Fruit fly (Drosophila melanogaster) whole organism, embryonic: ENCODE results near the gene Kua.
A peak's percentile ranks its signal among the peaks of the same experiment; 100 is the strongest.

Source experiments
- Aef1 ChIP-seq: fragments of 200-800 bp; sonication (Bioruptor generic); IDR thresholded peaks from 3 replicates; pipeline ENCODE4 v1.3.6; 2022; ENCODE audit warnings: missing biosample characterization, missing genetic modification characterization
- Atf6 ChIP-seq: fragments of 200-800 bp; sonication (Bioruptor generic); IDR thresholded peaks from 2 replicates; pipeline ENCODE4 v1.3.6; 2022; ENCODE audit warnings: missing biosample characterization, missing genetic modification characterization
- B-H1 ChIP-seq: fragments of 200-800 bp; sonication (Bioruptor generic); IDR thresholded peaks from 3 replicates; pipeline ENCODE4 v1.3.6; 2022; ENCODE audit warnings: missing biosample characterization, missing genetic modification characterization
- CG10147 ChIP-seq: fragments of 200-800 bp; sonication (Bioruptor generic); optimal IDR thresholded peaks from 2 replicates; lab custom pipeline; 2019; ENCODE audit warnings: missing biosample characterization, mild to moderate bottlenecking, missing genetic modification characterization, moderate library complexity
- CG10209 ChIP-seq: fragments of 200-800 bp; sonication (Bioruptor generic); optimal IDR thresholded peaks from 3 replicates; lab custom pipeline; 2017; ENCODE audit warnings: missing biosample characterization, mild to moderate bottlenecking, missing genetic modification characterization, missing genetic modification reagents
- CG10366 ChIP-seq: fragments of 200-800 bp; sonication (Bioruptor generic); IDR thresholded peaks from 2 replicates; pipeline ENCODE4 v1.3.6; 2022; ENCODE audit warnings: missing biosample characterization, missing genetic modification characterization
- CG11504 ChIP-seq: fragments of 200-800 bp; sonication (Bioruptor generic); optimal IDR thresholded peaks from 3 replicates; lab custom pipeline; 2019; ENCODE audit warnings: missing biosample characterization, mild to moderate bottlenecking, missing genetic modification characterization, moderate library complexity
- CG13424 ChIP-seq: fragments of 200-800 bp; sonication (Bioruptor generic); optimal IDR thresholded peaks from 2 replicates; lab custom pipeline; 2019; ENCODE audit warnings: missing biosample characterization, mild to moderate bottlenecking, missing genetic modification characterization, moderate library complexity
- CG14965 ChIP-seq: fragments of 200-800 bp; sonication (Bioruptor generic); optimal IDR thresholded peaks from 2 replicates; lab custom pipeline; 2016; ENCODE audit warnings: missing biosample characterization, missing genetic modification characterization, borderline replicate concordance
- CG15269 ChIP-seq: fragments of 200-800 bp; sonication (Bioruptor generic); optimal IDR thresholded peaks from 2 replicates; lab custom pipeline; 2018; ENCODE audit warnings: missing biosample characterization, mild to moderate bottlenecking, missing genetic modification characterization, moderate library complexity
- CG17612 ChIP-seq: fragments of 200-800 bp; sonication (Bioruptor generic); IDR thresholded peaks from 2 replicates; pipeline ENCODE4 v1.3.6; 2022; ENCODE audit warnings: missing biosample characterization, missing genetic modification characterization
- CG17912 ChIP-seq: fragments of 200-800 bp; sonication (Bioruptor generic); optimal IDR thresholded peaks from 2 replicates; lab custom pipeline; 2018; ENCODE audit warnings: missing biosample characterization, mild to moderate bottlenecking, missing genetic modification characterization
- CG1792 ChIP-seq: fragments of 200-800 bp; sonication (Bioruptor generic); optimal IDR thresholded peaks from 2 replicates; lab custom pipeline; 2016; ENCODE audit warnings: missing biosample characterization, missing genetic modification characterization
- CG2116 ChIP-seq: fragments of 200-800 bp; sonication (Bioruptor generic); optimal IDR thresholded peaks from 3 replicates; lab custom pipeline; 2018; ENCODE audit warnings: missing biosample characterization, mild to moderate bottlenecking, missing genetic modification characterization
- CG5180 ChIP-seq: fragments of 200-800 bp; sonication (Bioruptor generic); optimal IDR thresholded peaks from 3 replicates; lab custom pipeline; 2017; ENCODE audit warnings: missing biosample characterization, missing genetic modification characterization, mild to moderate bottlenecking, moderate library complexity, missing genetic modification reagents
- CG6272 ChIP-seq: fragments of 200-800 bp; sonication (Bioruptor generic); IDR thresholded peaks from 2 replicates; pipeline ENCODE4 v1.3.6; 2022; ENCODE audit warnings: missing biosample characterization, missing genetic modification characterization
- CG7357 ChIP-seq: fragments of 200-800 bp; sonication (Bioruptor generic); IDR thresholded peaks from 3 replicates; pipeline ENCODE4 v1.3.6; 2022; ENCODE audit warnings: missing biosample characterization, missing genetic modification characterization
- CG7928 ChIP-seq: fragments of 200-800 bp; sonication (Bioruptor generic); optimal IDR thresholded peaks from 2 replicates; lab custom pipeline; 2017; ENCODE audit warnings: missing biosample characterization, mild to moderate bottlenecking, missing genetic modification characterization
- Dad ChIP-seq: fragments of 200-800 bp; sonication (Bioruptor generic); optimal IDR thresholded peaks from 3 replicates; lab custom pipeline; 2016; ENCODE audit warnings: missing biosample characterization, missing genetic modification characterization
- Dek ChIP-seq: fragments of 200-800 bp; sonication (Bioruptor generic); optimal IDR thresholded peaks from 3 replicates; lab custom pipeline; 2019; ENCODE audit warnings: missing biosample characterization, mild to moderate bottlenecking, missing genetic modification characterization, moderate library complexity
- Dip3 ChIP-seq: fragments of 200-800 bp; sonication (Bioruptor generic); optimal IDR thresholded peaks from 3 replicates; lab custom pipeline; 2016; ENCODE audit warnings: missing biosample characterization, missing genetic modification characterization
- Drgx ChIP-seq: fragments of 200-800 bp; sonication (Bioruptor generic); IDR thresholded peaks from 2 replicates; pipeline ENCODE4 v1.3.6; 2022; ENCODE audit warnings: missing biosample characterization, missing genetic modification characterization
- Ets97D ChIP-seq: fragments of 200-800 bp; sonication (Bioruptor generic); optimal IDR thresholded peaks from 3 replicates; lab custom pipeline; 2016; ENCODE audit warnings: missing biosample characterization, missing genetic modification characterization
- Hand ChIP-seq: fragments of 200-800 bp; sonication (Bioruptor generic); optimal IDR thresholded peaks from 2 replicates; lab custom pipeline; 2017; ENCODE audit warnings: mild to moderate bottlenecking, missing biosample characterization, missing genetic modification reagents, missing genetic modification characterization
- HmgZ ChIP-seq: fragments of 200-800 bp; sonication (Bioruptor generic); optimal IDR thresholded peaks from 2 replicates; lab custom pipeline; 2018; ENCODE audit warnings: missing biosample characterization, mild to moderate bottlenecking, missing genetic modification characterization
- Hmr ChIP-seq: fragments of 200-800 bp; sonication (Bioruptor generic); optimal IDR thresholded peaks from 3 replicates; lab custom pipeline; 2017; ENCODE audit warnings: mild to moderate bottlenecking, missing biosample characterization, missing genetic modification reagents, missing genetic modification characterization
- Hmx ChIP-seq: fragments of 200-800 bp; sonication (Bioruptor generic); optimal IDR thresholded peaks from 2 replicates; lab custom pipeline; 2016; ENCODE audit warnings: missing biosample characterization, missing genetic modification characterization
- Hsf ChIP-seq: fragments of 200-800 bp; sonication (Bioruptor generic); optimal IDR thresholded peaks from 3 replicates; lab custom pipeline; 2016; ENCODE audit warnings: missing biosample characterization, missing genetic modification characterization
- Max ChIP-seq: fragments of 200-800 bp; sonication (Bioruptor generic); optimal IDR thresholded peaks from 2 replicates; lab custom pipeline; 2016; ENCODE audit warnings: missing biosample characterization, mild to moderate bottlenecking, missing genetic modification characterization
- Opbp ChIP-seq: fragments of 200-800 bp; sonication (Bioruptor generic); IDR thresholded peaks from 3 replicates; pipeline ENCODE4 v1.3.6; 2022; ENCODE audit warnings: missing biosample characterization, missing genetic modification characterization; ENCODE audit not compliant: partially characterized antibody
- Poxn ChIP-seq: fragments of 200-800 bp; sonication (Bioruptor generic); IDR thresholded peaks from 2 replicates; pipeline ENCODE4 v1.3.6; 2022; ENCODE audit warnings: missing biosample characterization, missing genetic modification characterization
- Rx ChIP-seq: fragments of 200-800 bp; sonication (Bioruptor generic); IDR thresholded peaks from 2 replicates; pipeline ENCODE4 v1.3.6; 2022; ENCODE audit warnings: missing biosample characterization, missing genetic modification characterization
- Side ChIP-seq: fragments of 200-800 bp; sonication (Bioruptor generic); optimal IDR thresholded peaks from 2 replicates; lab custom pipeline; 2016; ENCODE audit warnings: missing biosample characterization, missing genetic modification characterization
- Sin3A ChIP-seq: fragments of >200 bp; optimal IDR thresholded peaks from 2 replicates; lab custom pipeline; 2018
- Six4 ChIP-seq: fragments of 200-800 bp; sonication (Bioruptor generic); optimal IDR thresholded peaks from 2 replicates; lab custom pipeline; 2016; ENCODE audit warnings: missing biosample characterization, missing genetic modification characterization
- Sox102F ChIP-seq: fragments of 200-800 bp; sonication (Bioruptor generic); optimal IDR thresholded peaks from 2 replicates; lab custom pipeline; 2018; ENCODE audit warnings: missing biosample characterization, mild to moderate bottlenecking, missing genetic modification characterization, moderate library complexity
- Tbp ChIP-seq: fragments of >200 bp; optimal IDR thresholded peaks from 2 replicates; lab custom pipeline; 2018; ENCODE audit warnings: missing biosample characterization, missing genetic modification characterization
- disco-r ChIP-seq: fragments of 200-800 bp; sonication (Bioruptor generic); optimal IDR thresholded peaks from 2 replicates; lab custom pipeline; 2016; ENCODE audit warnings: missing biosample characterization, missing genetic modification characterization
- gce ChIP-seq: fragments of 200-800 bp; sonication (Bioruptor generic); IDR thresholded peaks from 3 replicates; pipeline ENCODE4 v1.3.6; 2022; ENCODE audit warnings: missing biosample characterization, missing genetic modification characterization
- h ChIP-seq: fragments of >200 bp; optimal IDR thresholded peaks from 2 replicates; lab custom pipeline; 2017
- klu ChIP-seq: fragments of 200-800 bp; sonication (Bioruptor generic); IDR thresholded peaks from 2 replicates; pipeline ENCODE4 v1.3.6; 2022; ENCODE audit warnings: missing biosample characterization, missing genetic modification characterization
- maf-S ChIP-seq: fragments of 200-800 bp; sonication (Bioruptor generic); optimal IDR thresholded peaks from 2 replicates; lab custom pipeline; 2016; ENCODE audit warnings: missing biosample characterization, missing genetic modification characterization
- oc ChIP-seq: fragments of 200-800 bp; sonication (Bioruptor generic); optimal IDR thresholded peaks from 2 replicates; lab custom pipeline; 2018; ENCODE audit warnings: missing biosample characterization, mild to moderate bottlenecking, missing genetic modification characterization, moderate library complexity
- pho ChIP-seq: fragments of 200-800 bp; sonication (Bioruptor generic); optimal IDR thresholded peaks from 2 replicates; lab custom pipeline; 2016; ENCODE audit warnings: missing biosample characterization, missing genetic modification characterization
- pnt ChIP-seq: fragments of 200-800 bp; sonication (Bioruptor generic); optimal IDR thresholded peaks from 3 replicates; lab custom pipeline; 2016; ENCODE audit warnings: missing biosample characterization, missing genetic modification characterization
- pros ChIP-seq: fragments of 200-800 bp; sonication (Bioruptor generic); optimal IDR thresholded peaks from 3 replicates; lab custom pipeline; 2019; ENCODE audit warnings: missing biosample characterization, mild to moderate bottlenecking, missing genetic modification characterization, moderate library complexity
- psq ChIP-seq: fragments of 200-800 bp; sonication (Bioruptor generic); optimal IDR thresholded peaks from 2 replicates; lab custom pipeline; 2017; ENCODE audit warnings: missing biosample characterization, missing genetic modification characterization
- sqz ChIP-seq: fragments of 200-800 bp; sonication (Bioruptor generic); optimal IDR thresholded peaks from 3 replicates; lab custom pipeline; 2018; ENCODE audit warnings: missing biosample characterization, mild to moderate bottlenecking, missing genetic modification characterization
- tgo ChIP-seq: fragments of 200-800 bp; sonication (Bioruptor generic); IDR thresholded peaks from 3 replicates; pipeline ENCODE4 v1.3.6; 2022; ENCODE audit warnings: missing biosample characterization, missing genetic modification characterization
- tup ChIP-seq: fragments of 200-800 bp; sonication (Bioruptor generic); optimal IDR thresholded peaks from 2 replicates; lab custom pipeline; 2016; ENCODE audit warnings: missing biosample characterization, mild to moderate bottlenecking, missing genetic modification characterization, moderate library complexity

Kua gene

DNA sequence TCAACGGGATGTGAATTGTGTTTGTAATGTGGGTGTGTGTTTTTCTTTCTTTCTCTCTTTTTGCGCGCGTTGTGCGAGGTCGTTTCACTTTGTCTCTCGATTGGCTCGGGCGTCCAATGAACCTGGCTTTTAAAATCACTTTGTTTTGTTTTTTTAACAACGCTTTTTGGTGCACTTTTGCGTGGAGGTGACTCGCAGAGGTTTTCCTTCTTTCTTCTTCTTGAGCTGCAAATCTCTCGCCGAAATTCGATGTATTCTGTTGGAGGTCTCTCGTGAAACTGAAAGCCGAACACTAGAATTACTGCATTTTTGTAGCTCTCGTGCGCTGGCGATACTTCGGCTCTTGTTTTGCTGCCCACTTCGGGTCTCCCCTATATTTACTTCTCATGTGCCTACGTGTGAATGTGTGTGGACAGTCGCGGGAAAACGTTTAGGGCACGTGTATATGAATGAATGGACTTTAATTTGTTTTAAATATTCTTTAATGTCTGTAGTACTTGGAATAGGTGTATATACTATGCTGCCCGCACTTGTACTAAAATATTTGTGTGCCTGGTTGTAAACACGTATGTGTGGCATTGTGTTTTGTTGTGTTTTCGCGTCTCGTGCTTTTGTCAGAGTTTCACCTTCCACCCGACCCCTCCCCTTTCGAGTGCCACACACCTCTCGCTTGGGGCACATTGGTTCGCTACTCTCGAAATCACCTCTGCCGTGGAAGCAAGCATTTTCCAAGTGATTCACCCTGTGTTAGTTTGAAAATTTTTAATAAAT lies 12.4 kb upstream of the Kua start, which contains the start of gene fok (continued):
- peak; percentile 96 for TF ChIP-seq Max (GFP tag; lab: Kevin White, UChicago)
- peak; percentile 82 for TF ChIP-seq Ets97D (GFP tag; lab: Kevin White, UChicago)
- peak; percentile 92 for TF ChIP-seq disco-r (GFP tag; lab: Kevin White, UChicago)
- no peak for TF ChIP-seq h (lab: Kevin White, UChicago)
- TF ChIP-seq Sin3A, result no peak
- peak; percentile 87 for TF ChIP-seq CG17612 (GFP tag; lab: Robert Waterston, UW)
- TF ChIP-seq CG1792, result peak; percentile 89
- peak; percentile 93 for TF ChIP-seq Dad (GFP tag; lab: Kevin White, UChicago)
- TF ChIP-seq klu, result peak; percentile 90
- peak; percentile 94 for TF ChIP-seq Aef1 (GFP tag; lab: Robert Waterston, UW)
- TF ChIP-seq CG17912 (GFP tag; lab: Kevin White, UChicago), result peak; percentile 79
- peak; percentile 93 for TF ChIP-seq pnt (GFP tag; lab: Kevin White, UChicago)
- TF ChIP-seq Dip3, result peak; percentile 92
- TF ChIP-seq B-H1 (GFP tag; lab: Robert Waterston, UW), result peak; percentile 92
- TF ChIP-seq Hmr (GFP tag; lab: Kevin White, UChicago), result peak; percentile 98
- peak; percentile 89 for TF ChIP-seq CG6272 (GFP tag; lab: Robert Waterston, UW)
- TF ChIP-seq tgo, result peak; percentile 97
- TF ChIP-seq CG10366 (GFP tag; lab: Robert Waterston, UW), result peak; percentile 92
- 0 out of 3 replicates have a peak, but pooled peaks have one; percentile 28 for TF ChIP-seq Opbp (GFP tag; lab: Robert Waterston, UW)
- TF ChIP-seq Hand (GFP tag; lab: Kevin White, UChicago), result peak; percentile 97
- peak; percentile 95 for TF ChIP-seq Sox102F (GFP tag; lab: Kevin White, UChicago)
- TF ChIP-seq CG10209, result peak; percentile 96
- TF ChIP-seq HmgZ (tag; lab: Kevin White, UChicago), result peak; percentile 98
- TF ChIP-seq Drgx (GFP tag; lab: Robert Waterston, UW), result peak; percentile 97
- TF ChIP-seq CG11504 (tag; lab: Kevin White, UChicago), result peak; percentile 97
- TF ChIP-seq CG2116 (GFP tag; lab: Kevin White, UChicago), result peak; percentile 85
- peak; percentile 97 for TF ChIP-seq Atf6 (GFP tag; lab: Robert Waterston, UW)
- TF ChIP-seq tup, result peak; percentile 95
- TF ChIP-seq Poxn (GFP tag; lab: Robert Waterston, UW), result peak; percentile 87
- peak; percentile 94 for TF ChIP-seq CG10147 (GFP tag; lab: Kevin White, UChicago)
- TF ChIP-seq Side, result peak; percentile 95
- peak; percentile 96 for TF ChIP-seq pho (GFP tag; lab: Kevin White, UChicago)
- TF ChIP-seq CG7357 (GFP tag; lab: Robert Waterston, UW), result peak; percentile 83
- TF ChIP-seq oc, result peak; percentile 94
- peak; percentile 38 for TF ChIP-seq CG14965 (GFP tag; lab: Kevin White, UChicago)
- peak; percentile 68; the same call in 1 of the 2 replicates for TF ChIP-seq Rx (GFP tag; lab: Robert Waterston, UW)
- peak; percentile 94 for TF ChIP-seq Hmx
- TF ChIP-seq gce (GFP tag; lab: Robert Waterston, UW), result peak; percentile 78
- peak; percentile 90 for TF ChIP-seq psq (GFP tag; lab: Kevin White, UChicago)
- peak; percentile 79 for TF ChIP-seq CG7928 (GFP tag; lab: Kevin White, UChicago)
- peak; percentile 98 for TF ChIP-seq CG15269 (tag; lab: Kevin White, UChicago)
- TF ChIP-seq sqz, result peak; percentile 96
- TF ChIP-seq CG13424 (tag; lab: Kevin White, UChicago), result peak; percentile 97
- TF ChIP-seq CG5180 (GFP tag; lab: Kevin White, UChicago), result peak; percentile 92
- TF ChIP-seq Dek (tag; lab: Kevin White, UChicago), result peak; percentile 96
- TF ChIP-seq maf-S, result peak; percentile 94
- TF ChIP-seq Tbp (GFP tag; lab: Kevin White, UChicago), result no peak
- TF ChIP-seq Six4 (GFP tag; lab: Kevin White, UChicago), result peak; percentile 92
- TF ChIP-seq Hsf (GFP tag; lab: Kevin White, UChicago), result peak; percentile 96
- peak; percentile 91 for TF ChIP-seq pros (GFP tag; lab: Kevin White, UChicago)
